Fruit fly (Drosophila melanogaster): Measurements from ENCODE around the gene CG42780.

Gene CG42780

dm6 chrX:7332493-7332892, 502 bp upstream of the CG42780 start (continued):
- peak; percentile 55 for TF ChIP-seq CG13296 (GFP tag; optimal IDR thresholded peaks at IDR 0.05)
- TF ChIP-seq CG13123 (GFP tag; optimal IDR thresholded peaks at IDR 0.05) = no peak
- no peak for TF ChIP-seq H15 (GFP tag; IDR thresholded peaks at IDR 0.05)
- TF ChIP-seq Drgx (GFP tag; IDR thresholded peaks at IDR 0.05) = no peak
- TF ChIP-seq hth (optimal IDR thresholded peaks at IDR 0.05) = no peak
- TF ChIP-seq Poxn (GFP tag; IDR thresholded peaks at IDR 0.05) = peak; percentile 21; the same call in 1 of the 2 replicates
- peak; percentile 64 for TF ChIP-seq Oli (tag; optimal IDR thresholded peaks at IDR 0.05)
- TF ChIP-seq mirr (GFP tag; optimal IDR thresholded peaks at IDR 0.05) = peak; percentile 61
- peak; percentile 52 for TF ChIP-seq CG17359 (tag; optimal IDR thresholded peaks at IDR 0.05)
- TF ChIP-seq Med (GFP tag) = peak; percentile 96
- peak; percentile 63 for TF ChIP-seq BtbVII (GFP tag; optimal IDR thresholded peaks at IDR 0.05)
- no peak for TF ChIP-seq onecut (GFP tag; IDR thresholded peaks at IDR 0.05)
- TF ChIP-seq Sry-δ (GFP tag; optimal IDR thresholded peaks at IDR 0.05) = peak; percentile 32
- peak; percentile 84 for TF ChIP-seq CG18599 (GFP tag; optimal IDR thresholded peaks at IDR 0.05)
- peak; percentile 31 for TF ChIP-seq CG12942 (GFP tag; optimal IDR thresholded peaks at IDR 0.05)
- TF ChIP-seq TFAM (GFP tag; optimal IDR thresholded peaks at IDR 0.05) = no peak
- peak; percentile 80 for TF ChIP-seq CG7839 (tag; optimal IDR thresholded peaks at IDR 0.05)
- no peak for TF ChIP-seq run (tag; optimal IDR thresholded peaks at IDR 0.05)
- TF ChIP-seq HmgD (GFP tag; optimal IDR thresholded peaks at IDR 0.05) = peak; percentile 33
- TF ChIP-seq grau (tag; optimal IDR thresholded peaks at IDR 0.05) = peak; percentile 76
- peak; percentile 15 for TF ChIP-seq p53 (GFP tag; optimal IDR thresholded peaks at IDR 0.05)
- TF ChIP-seq CG13775 (GFP tag; optimal IDR thresholded peaks at IDR 0.05) = peak; percentile 33
- TF ChIP-seq bsh (GFP tag; optimal IDR thresholded peaks at IDR 0.05) = peak in 1 of 2 experiments; percentile 55
- no peak for TF ChIP-seq dati (GFP tag; IDR thresholded peaks at IDR 0.05)
- peak; percentile 71 for TF ChIP-seq sens (GFP tag)
- no peak for TF ChIP-seq fru (optimal IDR thresholded peaks at IDR 0.05)
- peak; percentile 73 for TF ChIP-seq Ada2b (GFP tag; IDR thresholded peaks at IDR 0.05)
- peak; percentile 55 for TF ChIP-seq CG8944 (GFP tag; optimal IDR thresholded peaks at IDR 0.05)
- peak; percentile 47 for TF ChIP-seq Mes4 (GFP tag; optimal IDR thresholded peaks at IDR 0.05)
- no peak for TF ChIP-seq D19A (tag; optimal IDR thresholded peaks at IDR 0.05)
- peak; percentile 63 for TF ChIP-seq CG11247 (GFP tag; IDR thresholded peaks at IDR 0.05)
- TF ChIP-seq B-H1 (GFP tag; IDR thresholded peaks at IDR 0.05) = peak; percentile 32; the same call in 1 of the 3 replicates
- TF ChIP-seq tgo (GFP tag; IDR thresholded peaks at IDR 0.05) = peak; percentile 60; the same call in 2 of the 3 replicates
- TF ChIP-seq prd (optimal IDR thresholded peaks at IDR 0.05) = no peak
- TF ChIP-seq prd (GFP tag; IDR thresholded peaks at IDR 0.05) = peak; percentile 70
- peak; percentile 30 for TF ChIP-seq CG5245 (GFP tag; optimal IDR thresholded peaks at IDR 0.05)
- peak; percentile 81 for TF ChIP-seq CG15269 (tag; optimal IDR thresholded peaks at IDR 0.05)
- no peak for TF ChIP-seq CG8478 (optimal IDR thresholded peaks at IDR 0.05)
- no peak for TF ChIP-seq abd-A (tag; optimal IDR thresholded peaks at IDR 0.05)
- TF ChIP-seq en (GFP tag; optimal IDR thresholded peaks at IDR 0.05) = peak; percentile 51
- TF ChIP-seq Awh (GFP tag; IDR thresholded peaks at IDR 0.05) = no peak
- peak; percentile 47; the same call in 1 of the 2 replicates for TF ChIP-seq CG32772 (GFP tag; IDR thresholded peaks at IDR 0.05)
- peak; percentile 16 for TF ChIP-seq Fer2 (tag; optimal IDR thresholded peaks at IDR 0.05)
- peak; percentile 18 for TF ChIP-seq sima (GFP tag; optimal IDR thresholded peaks at IDR 0.05)
- no peak for TF ChIP-seq CG8290 (GFP tag; optimal IDR thresholded peaks at IDR 0.05)
- peak in 1 of 2 experiments; percentile 89 for TF ChIP-seq CG8290 (tag; optimal IDR thresholded peaks at IDR 0.05)
- TF ChIP-seq CG2875 (GFP tag; optimal IDR thresholded peaks at IDR 0.05) = no peak
- TF ChIP-seq h (optimal IDR thresholded peaks at IDR 0.05) = no peak
- peak; percentile 12 for TF ChIP-seq fd96Cb (tag; optimal IDR thresholded peaks at IDR 0.05)
- TF ChIP-seq Aef1 (GFP tag; IDR thresholded peaks at IDR 0.05) = peak; percentile 65
- TF ChIP-seq E2f2 (GFP tag; IDR thresholded peaks at IDR 0.05) = peak; percentile 42; the same call in 1 of the 2 replicates
- peak; percentile 24 for TF ChIP-seq Dad (GFP tag; optimal IDR thresholded peaks at IDR 0.05)
- TF ChIP-seq Dip2 (GFP tag; IDR thresholded peaks at IDR 0.05) = no peak
- peak; percentile 73 for TF ChIP-seq Ptx1 (GFP tag; IDR thresholded peaks at IDR 0.05)
